Fruit fly (Drosophila melanogaster) whole organism, embryonic: ENCODE data around the gene CG42271.

ENCODE experiments used
- Ada2b ChIP-seq: fragments of 200-800 bp; sonication (Bioruptor generic); IDR thresholded peaks from 2 replicates; pipeline ENCODE4 v1.3.6; 2022; ENCODE audit warnings: missing biosample characterization, missing genetic modification characterization
- Aef1 ChIP-seq: fragments of 200-800 bp; sonication (Bioruptor generic); IDR thresholded peaks from 3 replicates; pipeline ENCODE4 v1.3.6; 2022; ENCODE audit warnings: missing biosample characterization, missing genetic modification characterization
- CG10654 ChIP-seq: fragments of 200-800 bp; sonication (Bioruptor generic); optimal IDR thresholded peaks from 2 replicates; lab custom pipeline; 2016; ENCODE audit warnings: missing biosample characterization, missing genetic modification characterization
- CG11093 ChIP-seq: fragments of 200-800 bp; sonication (Bioruptor generic); IDR thresholded peaks from 3 replicates; pipeline ENCODE4 v1.3.6; 2022; ENCODE audit warnings: missing biosample characterization, missing genetic modification characterization
- CG17328 ChIP-seq: fragments of 200-800 bp; sonication (Bioruptor generic); IDR thresholded peaks from 2 replicates; pipeline ENCODE4 v1.3.6; 2022; ENCODE audit warnings: missing biosample characterization, missing genetic modification characterization
- CG1792 ChIP-seq: fragments of 200-800 bp; sonication (Bioruptor generic); optimal IDR thresholded peaks from 2 replicates; lab custom pipeline; 2016; ENCODE audit warnings: missing biosample characterization, missing genetic modification characterization
- CG31224 ChIP-seq: fragments of 200-800 bp; sonication (Bioruptor generic); IDR thresholded peaks from 2 replicates; pipeline ENCODE4 v1.3.6; 2022; ENCODE audit warnings: missing biosample characterization, missing genetic modification characterization
- CG31441 ChIP-seq: fragments of 200-800 bp; sonication (Bioruptor generic); IDR thresholded peaks from 2 replicates; pipeline ENCODE4 v1.3.6; 2022; ENCODE audit warnings: missing biosample characterization, missing genetic modification characterization
- CG4360 ChIP-seq: fragments of 200-800 bp; sonication (Bioruptor generic); IDR thresholded peaks from 2 replicates; pipeline ENCODE4 v1.3.6; 2022; ENCODE audit warnings: missing biosample characterization, missing genetic modification characterization
- CG6813 ChIP-seq: fragments of 200-800 bp; sonication (Bioruptor generic); optimal IDR thresholded peaks from 2 replicates; lab custom pipeline; 2017; ENCODE audit warnings: missing biosample characterization, missing genetic modification characterization, mild to moderate bottlenecking, moderate library complexity, missing genetic modification reagents
- CG7271 ChIP-seq: fragments of 200-800 bp; sonication (Bioruptor generic); optimal IDR thresholded peaks from 2 replicates; lab custom pipeline; 2018; ENCODE audit warnings: missing biosample characterization, mild to moderate bottlenecking, missing genetic modification characterization, moderate library complexity
- CG7357 ChIP-seq: fragments of 200-800 bp; sonication (Bioruptor generic); IDR thresholded peaks from 3 replicates; pipeline ENCODE4 v1.3.6; 2022; ENCODE audit warnings: missing biosample characterization, missing genetic modification characterization
- CG8765 ChIP-seq: fragments of 200-800 bp; sonication (Bioruptor generic); IDR thresholded peaks from 2 replicates; pipeline ENCODE4 v1.3.6; 2022; ENCODE audit warnings: missing biosample characterization, missing genetic modification characterization
- CG9727 ChIP-seq: fragments of 200-800 bp; sonication (Bioruptor generic); optimal IDR thresholded peaks from 3 replicates; lab custom pipeline; 2017; ENCODE audit warnings: missing biosample characterization, mild to moderate bottlenecking, missing genetic modification characterization
- Chrac-16 ChIP-seq: fragments of 200-800 bp; sonication (Bioruptor generic); optimal IDR thresholded peaks from 3 replicates; lab custom pipeline; 2016; ENCODE audit warnings: missing biosample characterization, missing genetic modification characterization
- CrebB ChIP-seq: fragments of 200-800 bp; sonication (Bioruptor generic); optimal IDR thresholded peaks from 3 replicates; lab custom pipeline; 2018; ENCODE audit warnings: missing biosample characterization, mild to moderate bottlenecking, missing genetic modification characterization
- D19B ChIP-seq: fragments of 200-800 bp; sonication (Bioruptor generic); optimal IDR thresholded peaks from 2 replicates; lab custom pipeline; 2017; ENCODE audit warnings: missing biosample characterization, mild to moderate bottlenecking, missing genetic modification characterization
- Dip3 ChIP-seq: fragments of 200-800 bp; sonication (Bioruptor generic); optimal IDR thresholded peaks from 3 replicates; lab custom pipeline; 2016; ENCODE audit warnings: missing biosample characterization, missing genetic modification characterization
- E2f1 ChIP-seq: fragments of 200-800 bp; sonication (Bioruptor generic); IDR thresholded peaks from 2 replicates; pipeline ENCODE4 v1.3.6; 2022; ENCODE audit warnings: missing biosample characterization, missing genetic modification characterization
- Gsc ChIP-seq: fragments of 200-800 bp; sonication (Bioruptor generic); IDR thresholded peaks from 2 replicates; pipeline ENCODE4 v1.3.6; 2022; ENCODE audit warnings: missing biosample characterization, missing genetic modification characterization
- HLH4C ChIP-seq: fragments of 200-800 bp; sonication (Bioruptor generic); IDR thresholded peaks from 3 replicates; pipeline ENCODE4 v1.3.6; 2022; ENCODE audit warnings: missing biosample characterization, missing genetic modification characterization; ENCODE audit not compliant: partially characterized antibody
- Hey ChIP-seq: fragments of 200-800 bp; sonication (Bioruptor generic); optimal IDR thresholded peaks from 3 replicates; lab custom pipeline; 2018; ENCODE audit warnings: missing biosample characterization, mild to moderate bottlenecking, missing genetic modification characterization
- Hmr ChIP-seq: fragments of 200-800 bp; sonication (Bioruptor generic); optimal IDR thresholded peaks from 3 replicates; lab custom pipeline; 2017; ENCODE audit warnings: mild to moderate bottlenecking, missing biosample characterization, missing genetic modification reagents, missing genetic modification characterization
- Hr39 ChIP-seq: fragments of >200 bp; optimal IDR thresholded peaks from 2 replicates; lab custom pipeline; 2017
- Hr51 ChIP-seq, 2 experiments: fragments of 200-800 bp; sonication (Bioruptor generic); optimal IDR thresholded peaks; 2 replicates in 1 of 2; 3 replicates in 1 of 2; lab custom pipeline; 2016 to 2018; ENCODE audit warnings: missing biosample characterization in 2 of 2, missing genetic modification characterization in 2 of 2, mild to moderate bottlenecking in 1 of 2, moderate library complexity in 1 of 2
- Jarid2 ChIP-seq: fragments of 200-800 bp; sonication (Bioruptor generic); optimal IDR thresholded peaks from 3 replicates; lab custom pipeline; 2017; ENCODE audit warnings: mild to moderate bottlenecking, missing biosample characterization, missing genetic modification reagents, missing genetic modification characterization
- MESR4 ChIP-seq: fragments of 200-800 bp; sonication (Bioruptor generic); optimal IDR thresholded peaks from 2 replicates; lab custom pipeline; 2018; ENCODE audit warnings: missing biosample characterization, mild to moderate bottlenecking, missing genetic modification characterization, moderate library complexity
- MTF-1 ChIP-seq: fragments of 200-800 bp; sonication (Bioruptor generic); optimal IDR thresholded peaks from 2 replicates; lab custom pipeline; 2018; ENCODE audit warnings: missing biosample characterization, mild to moderate bottlenecking, missing genetic modification characterization, borderline replicate concordance
- Pdp1 ChIP-seq, 2 experiments: fragments of 200-800 bp; sonication (Bioruptor generic); optimal IDR thresholded peaks; 3 replicates each; lab custom pipeline; 2016; ENCODE audit warnings: missing biosample characterization in 2 of 2, missing genetic modification characterization in 2 of 2, mild to moderate bottlenecking in 1 of 2, moderate library complexity in 1 of 2
- Ptx1 ChIP-seq: fragments of 200-800 bp; sonication (Bioruptor generic); IDR thresholded peaks from 2 replicates; pipeline ENCODE4 v1.3.6; 2022; ENCODE audit warnings: missing biosample characterization, missing genetic modification characterization
- TFAM ChIP-seq: fragments of 200-800 bp; sonication (Bioruptor generic); optimal IDR thresholded peaks from 2 replicates; lab custom pipeline; 2017; ENCODE audit warnings: missing biosample characterization, missing genetic modification characterization, inconsistent platforms
- Tbp ChIP-seq: fragments of >200 bp; optimal IDR thresholded peaks from 2 replicates; lab custom pipeline; 2018; ENCODE audit warnings: missing biosample characterization, missing genetic modification characterization
- br ChIP-seq: fragments of >200 bp; optimal IDR thresholded peaks from 2 replicates; lab custom pipeline; 2017
- dimm ChIP-seq: fragments of 200-800 bp; sonication (Bioruptor generic); IDR thresholded peaks from 2 replicates; pipeline ENCODE4 v1.3.6; 2022; ENCODE audit warnings: missing biosample characterization, missing genetic modification characterization
- ems ChIP-seq: fragments of 200-800 bp; sonication (Bioruptor generic); optimal IDR thresholded peaks from 3 replicates; lab custom pipeline; 2016; ENCODE audit warnings: missing biosample characterization, missing genetic modification characterization
- eve ChIP-seq, 2 experiments: fragments of >200 bp; optimal IDR thresholded peaks; 2 replicates each; lab custom pipeline; 2017; ENCODE audit warnings: missing biosample characterization in 2 of 2, missing genetic modification characterization in 2 of 2
- gfzf ChIP-seq: fragments of 200-800 bp; sonication (Bioruptor generic); optimal IDR thresholded peaks from 2 replicates; lab custom pipeline; 2016; ENCODE audit warnings: missing biosample characterization, mild to moderate bottlenecking, missing genetic modification characterization, moderate library complexity
- grau ChIP-seq: fragments of 200-800 bp; optimal IDR thresholded peaks from 3 replicates; lab custom pipeline; 2019; ENCODE audit warnings: missing biosample characterization, mild to moderate bottlenecking, missing genetic modification characterization, moderate library complexity
- gsb ChIP-seq: fragments of 200-800 bp; sonication (Bioruptor generic); IDR thresholded peaks from 2 replicates; pipeline ENCODE4 v1.3.6; 2022; ENCODE audit warnings: missing biosample characterization, missing genetic modification characterization
- klu ChIP-seq: fragments of 200-800 bp; sonication (Bioruptor generic); IDR thresholded peaks from 2 replicates; pipeline ENCODE4 v1.3.6; 2022; ENCODE audit warnings: missing biosample characterization, missing genetic modification characterization
- lab ChIP-seq: fragments of 200-800 bp; sonication (Bioruptor generic); optimal IDR thresholded peaks from 3 replicates; lab custom pipeline; 2017; ENCODE audit warnings: missing biosample characterization, missing genetic modification characterization, mild to moderate bottlenecking, moderate library complexity, missing genetic modification reagents
- lov ChIP-seq, 2 experiments: fragments of 200-800 bp in 1 of 2; fragments of >200 bp in 1 of 2; sonication (Bioruptor generic) in 1 of 2; IDR thresholded peaks in 1 of 2; optimal IDR thresholded peaks in 1 of 2; 2 replicates in 1 of 2; 3 replicates in 1 of 2; pipeline versions ENCODE4 v1.3.6 to Lab custom; 2017 to 2022; ENCODE audit warnings: missing biosample characterization in 1 of 2, missing genetic modification characterization in 1 of 2
- pan ChIP-seq, 4 experiments: fragments of >200 bp in 3 of 4; fragments of 200-800 bp in 1 of 4; sonication (Bioruptor generic) in 1 of 4; optimal IDR thresholded peaks in 3 of 4; IDR thresholded peaks in 1 of 4; 2 replicates each; pipeline versions ENCODE4 v1.3.6 to Lab custom; 2017 to 2022; ENCODE audit warnings: missing biosample characterization in 2 of 4, missing genetic modification characterization in 2 of 4, mixed read lengths in 1 of 4
- pho ChIP-seq: fragments of 200-800 bp; sonication (Bioruptor generic); optimal IDR thresholded peaks from 2 replicates; lab custom pipeline; 2016; ENCODE audit warnings: missing biosample characterization, missing genetic modification characterization
- run ChIP-seq: fragments of 200-800 bp; sonication (Bioruptor generic); optimal IDR thresholded peaks from 3 replicates; lab custom pipeline; 2018; ENCODE audit warnings: missing biosample characterization, mild to moderate bottlenecking, missing genetic modification characterization
- scrt ChIP-seq: fragments of 200-800 bp; sonication (Bioruptor generic); optimal IDR thresholded peaks from 2 replicates; lab custom pipeline; 2018; ENCODE audit warnings: missing biosample characterization, mild to moderate bottlenecking, missing genetic modification characterization, moderate library complexity
- unpg ChIP-seq: fragments of 200-800 bp; sonication (Bioruptor generic); optimal IDR thresholded peaks from 3 replicates; lab custom pipeline; 2018; ENCODE audit warnings: missing biosample characterization, mild to moderate bottlenecking, missing genetic modification characterization, moderate library complexity
- usp ChIP-seq: fragments of >200 bp; optimal IDR thresholded peaks from 2 replicates; lab custom pipeline; 2017; ENCODE audit warnings: missing biosample characterization, missing genetic modification characterization

The CG42271 gene

DNA sequence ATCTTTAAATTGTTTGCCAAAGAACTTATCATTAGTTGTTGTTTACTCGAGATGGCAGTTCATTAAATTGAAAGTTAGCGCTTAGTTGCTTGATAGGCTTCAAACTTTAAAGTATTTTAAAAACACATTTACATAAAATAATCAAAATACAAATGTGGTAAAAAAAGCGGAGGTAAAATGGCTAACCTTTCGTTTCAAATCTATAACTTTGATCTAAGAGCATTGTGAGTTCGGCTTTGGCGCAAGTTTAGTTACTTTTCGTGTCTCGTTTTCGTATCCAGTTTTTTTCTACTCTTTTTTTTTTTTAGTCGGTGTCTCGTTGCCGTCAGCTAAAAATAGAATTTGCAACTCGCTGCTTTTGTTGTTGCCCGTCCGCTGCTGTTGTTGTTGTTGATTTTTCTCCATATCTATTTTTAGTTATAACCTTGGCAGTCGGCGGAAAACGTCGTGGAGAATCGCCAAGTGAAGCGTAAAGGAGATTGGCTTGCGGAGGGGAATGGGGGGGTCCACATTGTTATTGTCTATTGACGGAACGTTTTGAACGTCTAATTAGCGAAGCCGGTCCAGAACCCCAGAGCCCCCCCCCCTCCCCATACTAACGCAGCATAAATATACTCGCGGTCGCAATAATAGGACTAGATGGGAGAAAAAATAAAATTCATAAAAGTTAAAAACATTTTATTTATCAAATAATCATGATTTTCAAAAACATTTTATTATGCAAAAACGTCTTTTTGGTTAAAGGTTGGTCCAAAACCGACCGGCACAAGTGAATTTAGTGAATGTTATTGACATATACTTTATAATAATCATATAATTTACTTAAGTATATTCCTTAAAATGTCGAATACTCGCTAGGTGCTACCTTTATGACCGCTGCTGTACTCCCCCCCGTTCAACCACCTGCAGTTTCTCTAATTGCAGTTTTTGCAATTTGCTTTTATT, 19.1 kb downstream of the CG42271 start (continued):
- TF ChIP-seq CG31441 (GFP tag; lab: Robert Waterston, UW) (peak; percentile 32; the same call in 1 of the 2 replicates), CG7357 (GFP tag; lab: Robert Waterston, UW) (0 out of 3 replicates have a peak, but pooled peaks have one; percentile 18), Ptx1 (GFP tag; lab: Robert Waterston, UW) (peak; percentile 48; the same call in 1 of the 2 replicates), usp (no peak), Aef1 (GFP tag; lab: Robert Waterston, UW) (0 out of 3 replicates have a peak, but pooled peaks have one; percentile 41), grau (tag; lab: Kevin White, UChicago) (peak; percentile 75), lov (optimal IDR thresholded peaks at IDR 0.05; lab: Kevin White, UChicago) (no peak), lov (GFP tag; IDR thresholded peaks at IDR 0.05; lab: Robert Waterston, UW) (no peak), E2f1 (GFP tag; lab: Robert Waterston, UW) (0 out of 2 replicates have a peak, but pooled peaks have one; percentile 23), CG1792 (GFP tag; lab: Kevin White, UChicago) (no peak), unpg (GFP tag; lab: Kevin White, UChicago) (peak; percentile 61), CG17328 (no peak), D19B (peak; percentile 44), CG6813 (no peak), eve (GFP tag; optimal IDR thresholded peaks at IDR 0.05; lab: Kevin White, UChicago) (no peak), Chrac-16 (GFP tag; lab: Kevin White, UChicago) (no peak), gfzf (GFP tag; lab: Kevin White, UChicago) (no peak), Hr51 (GFP tag; optimal IDR thresholded peaks at IDR 0.05; lab: Kevin White, UChicago) (peak in 1 of 2 experiments; percentile 59), dimm (GFP tag; lab: Robert Waterston, UW) (no peak), MTF-1 (GFP tag; lab: Kevin White, UChicago) (no peak), Pdp1 (GFP tag; optimal IDR thresholded peaks at IDR 0.05; lab: Kevin White, UChicago) (no peak), ems (GFP tag; lab: Kevin White, UChicago) (no peak), br (no peak), MESR4 (GFP tag; lab: Kevin White, UChicago) (no peak), CG8765 (GFP tag; lab: Robert Waterston, UW) (no peak), Tbp (GFP tag; lab: Kevin White, UChicago) (no peak), pho (GFP tag; lab: Kevin White, UChicago) (no peak), Jarid2 (no peak), CrebB (tag; lab: Kevin White, UChicago) (no peak), scrt (GFP tag; lab: Kevin White, UChicago) (peak; percentile 43), Dip3 (GFP tag; lab: Kevin White, UChicago) (no peak), pan (optimal IDR thresholded peaks at IDR 0.05; lab: Kevin White, UChicago) (no peak), pan (GFP tag; optimal IDR thresholded peaks at IDR 0.05 in 1 of 2, IDR thresholded peaks at IDR 0.05 in 1 of 2) (peak in 1 of 2 experiments; percentile 42), Ada2b (GFP tag; lab: Robert Waterston, UW) (peak; percentile 55), Gsc (no peak), Hmr (GFP tag; lab: Kevin White, UChicago) (peak; percentile 70), TFAM (GFP tag; lab: Kevin White, UChicago) (no peak), lab (GFP tag; lab: Kevin White, UChicago) (peak; percentile 72), run (tag; lab: Kevin White, UChicago) (no peak), CG9727 (GFP tag; lab: Kevin White, UChicago) (peak; percentile 54), Hey (no peak), CG4360 (GFP tag; lab: Robert Waterston, UW) (no peak), CG11093 (0 out of 3 replicates have a peak, but pooled peaks have one; percentile 30), klu (no peak), HLH4C (GFP tag; lab: Robert Waterston, UW) (no peak), CG31224 (GFP tag; lab: Robert Waterston, UW) (0 out of 2 replicates have a peak, but pooled peaks have one; percentile 23), CG7271 (tag; lab: Kevin White, UChicago) (no peak), Hr39 (lab: Kevin White, UChicago) (no peak), gsb (no peak), CG10654 (GFP tag; lab: Kevin White, UChicago) (no peak)
